Worm (Caenorhabditis elegans) whole organism, L4/young adult: ENCODE measurements around the gene F18G5.1.

ENCODE experiments used
- W03F9.2 ChIP-seq: fragments of 150-350 bp; optimal IDR thresholded peaks from 2 replicates; lab custom pipeline; 2014; ENCODE audit warnings: missing biosample characterization, missing genetic modification characterization
- dao-5 ChIP-seq: sonication (generic microtip); optimal IDR thresholded peaks from 2 replicates; lab custom pipeline; 2016; ENCODE audit warnings: missing genotype, missing genetic modification characterization, moderate library complexity, missing compliant biosample characterization
- him-1 ChIP-seq: sonication (generic microtip); optimal IDR thresholded peaks from 2 replicates; lab custom pipeline; 2016; ENCODE audit warnings: missing genotype, missing genetic modification reagents, missing genetic modification characterization, missing compliant biosample characterization

F18G5.1 gene

DNA sequence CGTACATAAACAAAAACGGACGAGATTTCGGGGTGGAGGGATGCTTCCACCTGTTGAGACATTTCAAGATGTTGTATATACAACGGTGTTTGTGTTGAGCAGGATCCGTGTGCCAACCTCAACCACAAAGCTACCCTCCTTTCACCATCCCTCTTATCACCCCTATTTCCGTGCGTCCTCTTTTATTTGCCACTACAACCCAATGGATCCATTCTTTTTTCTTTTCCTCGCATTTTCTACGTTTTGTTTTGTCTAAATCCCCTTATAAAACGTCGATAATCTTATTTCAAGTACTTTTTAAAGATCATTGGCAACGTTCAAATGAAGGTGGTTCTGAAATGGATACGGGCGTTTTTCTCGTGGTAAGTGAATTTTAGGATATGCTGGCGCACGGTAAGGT is 16.4 kb upstream of the F18G5.1 start, which contains the start of gene gpa-12:
gpa-12 (plus strand) TSS at position 301 of the 400 bp plus-strand sequence.
- TF ChIP-seq W03F9.2 (tag; lab: Kevin White, UChicago) (no peak), dao-5 (tag; lab: Kevin White, UChicago) (no peak), him-1 (no peak)

DNA sequence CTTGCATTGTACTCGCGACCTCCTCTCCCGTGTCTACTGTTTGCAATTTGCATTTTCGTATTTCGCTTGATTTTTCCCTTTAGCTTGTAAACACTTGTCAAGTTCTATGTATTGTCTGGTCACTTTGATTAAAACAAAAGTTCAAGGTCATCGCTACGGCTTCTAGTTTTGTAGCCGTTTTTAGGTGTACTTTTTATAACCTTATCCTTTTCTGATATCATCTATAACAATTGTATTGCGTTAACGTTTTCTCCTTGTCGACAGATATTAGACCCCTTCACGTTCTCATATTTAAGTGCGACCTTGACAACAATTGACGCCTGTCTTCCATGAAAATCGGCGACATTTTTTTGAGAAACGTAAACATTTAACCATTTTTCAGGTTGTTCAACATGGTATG is 13.0 kb upstream of the F18G5.1 start:
- TF ChIP-seq him-1 (no peak), W03F9.2 (tag; lab: Kevin White, UChicago) (no peak), dao-5 (tag; lab: Kevin White, UChicago) (no peak)

ce11 chrX:9248083-9248805 is 11.4 kb upstream of the F18G5.1 start:
- TF ChIP-seq him-1 = no peak
- no peak for TF ChIP-seq dao-5 (tag; lab: Kevin White, UChicago)
- TF ChIP-seq W03F9.2 (tag; lab: Kevin White, UChicago) = no peak

DNA sequence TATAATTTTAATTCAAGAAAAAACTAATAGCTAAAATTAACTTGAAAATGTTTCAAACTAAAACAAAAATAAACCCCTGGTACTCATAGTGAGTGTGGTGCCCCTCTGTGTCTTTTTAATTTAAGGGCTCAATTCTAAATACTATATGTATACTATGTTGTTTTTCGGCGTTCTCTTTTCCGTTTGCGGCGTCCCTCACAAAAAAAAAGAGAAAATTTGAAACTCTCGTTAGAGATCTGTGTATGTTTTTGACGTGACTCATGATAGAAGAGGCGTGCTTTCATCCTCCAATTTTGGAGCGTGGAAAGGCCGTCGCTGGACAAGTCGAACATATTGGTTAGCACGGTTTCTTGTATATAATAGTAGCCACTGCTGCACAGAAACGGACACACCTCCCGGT is 8.2 kb upstream of the F18G5.1 start, which contains the start of gene pes-8:
pes-8 (plus strand) TSS at position 301 of the 400 bp plus-strand sequence.
- TF ChIP-seq W03F9.2 (tag; lab: Kevin White, UChicago) (no peak), him-1 (no peak)

ce11 chrX:9255993-9256392 is 3.7 kb upstream of the F18G5.1 start:
- TF ChIP-seq W03F9.2 (tag; lab: Kevin White, UChicago) (no peak), dao-5 (tag; lab: Kevin White, UChicago) (no peak), him-1 (no peak)

DNA sequence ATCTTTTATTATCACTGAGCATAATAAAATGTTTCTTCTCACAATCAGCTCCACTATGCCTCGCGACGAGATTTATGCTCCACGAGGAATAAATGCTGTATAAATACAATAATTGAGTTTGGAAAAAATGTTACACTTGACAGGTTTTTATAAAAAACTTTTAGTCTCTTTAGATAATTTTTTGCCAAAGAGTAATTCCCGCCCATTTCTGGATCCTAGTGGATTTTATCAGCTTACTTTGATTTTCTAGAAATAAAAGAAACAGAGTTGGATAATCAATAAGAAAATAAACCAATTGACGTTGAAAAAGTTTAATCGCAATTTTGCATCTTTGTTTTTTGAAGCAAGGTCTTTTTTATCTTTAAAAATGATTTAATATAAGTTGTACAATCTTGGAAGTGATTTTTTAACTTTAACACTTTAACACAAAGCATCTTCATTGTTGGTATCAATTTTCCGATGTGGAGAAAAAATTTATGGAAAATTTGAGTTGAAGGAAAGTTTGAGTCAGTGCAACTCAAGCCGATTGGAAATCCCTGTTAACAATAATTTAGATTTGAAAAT is 2.1 kb downstream of the F18G5.1 start:
- TF ChIP-seq him-1 = no peak
- TF ChIP-seq W03F9.2 (tag; lab: Kevin White, UChicago) = no peak

ce11 chrX:9264231-9264630 is 4.6 kb downstream of the F18G5.1 start, which contains the start of gene F18G5.6:
TSS of gene F18G5.6 (minus strand) at chrX:9264331.
- TF ChIP-seq him-1 (no peak), W03F9.2 (tag; lab: Kevin White, UChicago) (no peak), dao-5 (tag; lab: Kevin White, UChicago) (no peak)

DNA sequence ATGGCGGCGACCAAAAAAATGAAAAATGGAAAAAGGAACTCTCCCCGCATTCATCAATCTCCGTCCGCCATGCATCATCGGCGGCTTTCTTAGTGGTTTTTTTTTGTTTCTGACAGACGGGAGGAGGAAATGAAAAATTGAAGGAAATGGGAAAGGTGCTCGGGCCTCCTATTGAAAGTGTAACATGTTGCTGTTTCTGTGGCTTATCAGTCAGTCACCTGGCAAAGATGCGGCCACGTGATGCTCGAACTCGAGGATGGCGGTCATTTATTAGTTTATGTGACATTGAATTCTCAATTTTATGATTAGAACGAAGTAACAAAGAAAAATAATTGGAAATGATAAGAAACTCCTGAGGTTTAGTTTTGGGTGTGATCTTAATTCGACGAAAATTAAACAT is 5.0 kb downstream of the F18G5.1 start:
- TF ChIP-seq him-1 = no peak
- no peak for TF ChIP-seq W03F9.2 (tag; lab: Kevin White, UChicago)
- TF ChIP-seq dao-5 (tag; lab: Kevin White, UChicago) = no peak

DNA sequence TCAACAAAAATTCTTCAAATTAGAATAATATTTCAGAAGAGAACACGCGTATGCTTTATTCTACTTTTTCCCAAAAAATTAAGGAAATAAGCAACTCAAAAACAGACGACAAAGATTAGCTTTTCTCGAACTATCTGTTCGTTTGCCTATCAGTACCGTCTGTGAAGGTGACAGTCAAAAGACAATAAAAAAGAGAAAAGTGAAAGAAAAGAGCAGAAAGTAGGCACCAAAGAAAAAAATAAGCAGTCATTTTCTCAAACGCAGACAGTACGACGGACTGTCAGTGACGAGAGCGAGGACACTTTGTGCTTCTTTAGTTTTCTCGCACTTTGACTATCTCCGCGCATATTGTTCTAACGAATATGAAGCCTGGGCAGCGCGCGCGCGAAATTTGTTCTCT is 6.9 kb downstream of the F18G5.1 start:
- TF ChIP-seq him-1 = no peak
- TF ChIP-seq W03F9.2 (tag; lab: Kevin White, UChicago) = no peak
- no peak for TF ChIP-seq dao-5 (tag; lab: Kevin White, UChicago)

- TF ChIP-seq dao-5 (tag; lab: Kevin White, UChicago) (no peak), him-1 (no peak), W03F9.2 (tag; lab: Kevin White, UChicago) (no peak)
Observed at ce11 chrX:9268373-9268772, 8.7 kb downstream of the F18G5.1 start.

DNA sequence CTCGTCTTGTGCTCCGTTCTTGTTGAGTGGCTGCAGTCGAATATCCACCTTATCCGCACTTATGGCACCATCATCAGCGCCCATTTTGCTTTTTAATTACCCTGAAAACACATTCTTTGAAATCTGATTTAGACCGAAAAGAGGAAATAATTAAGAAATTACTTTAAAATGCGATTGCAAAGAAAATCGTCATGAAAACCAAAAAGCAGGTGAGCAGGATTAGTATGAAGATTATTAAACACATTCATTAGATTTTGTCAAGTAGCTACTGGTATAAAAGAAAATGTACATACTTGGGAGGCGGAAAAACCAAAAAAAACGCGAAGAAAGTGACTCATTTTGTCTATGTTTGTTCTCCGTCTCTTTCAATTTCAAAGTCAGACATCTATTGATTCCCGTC is 11.1 kb downstream of the F18G5.1 start, which contains the start of gene B0416.5:
B0416.5 (minus strand) TSS at position 101 of the 400 bp plus-strand sequence.
- TF ChIP-seq W03F9.2 (tag; lab: Kevin White, UChicago) (no peak), him-1 (no peak), dao-5 (tag; lab: Kevin White, UChicago) (no peak)

- TF ChIP-seq W03F9.2 (tag; lab: Kevin White, UChicago) = no peak
- no peak for TF ChIP-seq dao-5 (tag; lab: Kevin White, UChicago)
Observed at ce11 chrX:9271886-9272285, 12.2 kb downstream of the F18G5.1 start.

ce11 chrX:9274574-9274973 is 14.9 kb downstream of the F18G5.1 start, which contains the start of gene B0416.10:
TSS of gene B0416.10 (minus strand) at chrX:9274674.
- TF ChIP-seq him-1 = no peak
- no peak for TF ChIP-seq dao-5 (tag; lab: Kevin White, UChicago)
- no peak for TF ChIP-seq W03F9.2 (tag; lab: Kevin White, UChicago)

- no peak for TF ChIP-seq W03F9.2 (tag; lab: Kevin White, UChicago)
- no peak for TF ChIP-seq him-1
- no peak for TF ChIP-seq dao-5 (tag; lab: Kevin White, UChicago)
Observed at ce11 chrX:9278653-9279052, 19.0 kb downstream of the F18G5.1 start, which contains the start of gene B0416.4. TSS of gene B0416.4 (plus strand) at chrX:9278953.
